Worm (Caenorhabditis elegans) whole organism, mixed stage, embryonic: ENCODE data around the gene dgtr-1.

Experiments
- M03D4.4 ChIP-seq: sonication (generic microtip); optimal IDR thresholded peaks from 2 replicates; lab custom pipeline; 2017; ENCODE audit warnings: mild to moderate bottlenecking, missing genetic modification characterization, missing compliant biosample characterization
- bed-3 ChIP-seq: fragments of 200-800 bp; sonication (Bioruptor generic); optimal IDR thresholded peaks from 3 replicates; lab custom pipeline; 2018; ENCODE audit warnings: mild to moderate bottlenecking, missing genetic modification characterization, moderate library complexity, missing compliant biosample characterization
- blmp-1 ChIP-seq: fragments of 150-350 bp; optimal IDR thresholded peaks from 2 replicates; lab custom pipeline; 2014; ENCODE audit warnings: missing biosample characterization, missing genetic modification characterization
- ceh-39 ChIP-seq: fragments of 150-350 bp; optimal IDR thresholded peaks from 2 replicates; lab custom pipeline; 2014; ENCODE audit warnings: missing biosample characterization, missing genetic modification characterization
- ces-1 ChIP-seq: fragments of 150-350 bp; optimal IDR thresholded peaks from 2 replicates; lab custom pipeline; 2014; ENCODE audit warnings: missing biosample characterization, missing genetic modification reagents, missing genetic modification characterization
- drap-1 ChIP-seq: fragments of 200-800 bp; sonication (Bioruptor generic); optimal IDR thresholded peaks from 3 replicates; lab custom pipeline; 2018; ENCODE audit warnings: mild to moderate bottlenecking, missing genetic modification characterization, missing compliant biosample characterization
- elt-1 ChIP-seq: sonication (generic microtip); optimal IDR thresholded peaks from 2 replicates; lab custom pipeline; 2017; ENCODE audit warnings: missing genetic modification characterization, mild to moderate bottlenecking, missing compliant biosample characterization, antibody characterized with exemption, moderate library complexity, borderline replicate concordance; ENCODE audit not compliant: insufficient read depth
- elt-3 ChIP-seq: fragments of 150-350 bp; optimal IDR thresholded peaks from 2 replicates; lab custom pipeline; 2014; ENCODE audit warnings: missing biosample characterization, missing genetic modification characterization
- flh-1 ChIP-seq: fragments of 200-800 bp; sonication (Bioruptor generic); optimal IDR thresholded peaks from 2 replicates; lab custom pipeline; 2018; ENCODE audit warnings: mild to moderate bottlenecking, missing genetic modification characterization, moderate library complexity, missing compliant biosample characterization
- ham-2 ChIP-seq: fragments of 200-800 bp; sonication (Bioruptor generic); optimal IDR thresholded peaks from 2 replicates; lab custom pipeline; 2018; ENCODE audit warnings: mild to moderate bottlenecking, missing genetic modification characterization, missing compliant biosample characterization
- hlh-1 ChIP-seq: fragments of 150-350 bp; optimal IDR thresholded peaks from 2 replicates; lab custom pipeline; 2014; ENCODE audit warnings: missing biosample characterization, missing genetic modification reagents, missing genetic modification characterization
- lsy-2 ChIP-seq: fragments of 150-350 bp; optimal IDR thresholded peaks from 2 replicates; lab custom pipeline; 2014; ENCODE audit warnings: missing biosample characterization, missing genetic modification characterization
- mab-5 ChIP-seq: fragments of 150-350 bp; optimal IDR thresholded peaks from 2 replicates; lab custom pipeline; 2014; ENCODE audit warnings: missing biosample characterization, missing genetic modification characterization
- mep-1 ChIP-seq: fragments of 150-350 bp; optimal IDR thresholded peaks from 2 replicates; lab custom pipeline; 2017; ENCODE audit warnings: missing biosample characterization, missing genetic modification reagents, missing genetic modification characterization, inconsistent platforms
- mls-2 ChIP-seq: sonication (generic microtip); optimal IDR thresholded peaks from 2 replicates; lab custom pipeline; 2016; ENCODE audit warnings: mild to moderate bottlenecking, missing genetic modification characterization, moderate library complexity, missing compliant biosample characterization
- nhr-237 ChIP-seq: fragments of 150-350 bp; optimal IDR thresholded peaks from 2 replicates; lab custom pipeline; 2014; ENCODE audit warnings: missing biosample characterization, missing genetic modification characterization
- nhr-28 ChIP-seq: fragments of 150-350 bp; optimal IDR thresholded peaks from 2 replicates; lab custom pipeline; 2014; ENCODE audit warnings: missing biosample characterization, missing genetic modification characterization
- nhr-76 ChIP-seq: sonication (generic microtip); optimal IDR thresholded peaks from 2 replicates; lab custom pipeline; 2017; ENCODE audit warnings: missing biosample characterization, missing genetic modification characterization
- pha-4 ChIP-seq: fragments of 150-350 bp; optimal IDR thresholded peaks from 2 replicates; lab custom pipeline; 2018; ENCODE audit warnings: missing biosample characterization, missing genetic modification reagents, missing genetic modification characterization
- sem-2 ChIP-seq: fragments of 200-800 bp; sonication (Bioruptor generic); optimal IDR thresholded peaks from 2 replicates; lab custom pipeline; 2018; ENCODE audit warnings: mild to moderate bottlenecking, missing genetic modification characterization, missing compliant biosample characterization
- snpc-4 ChIP-seq: fragments of 150-350 bp; optimal IDR thresholded peaks from 2 replicates; lab custom pipeline; 2014; ENCODE audit warnings: missing biosample characterization, missing genetic modification characterization
- sptf-1 ChIP-seq: sonication (generic microtip); optimal IDR thresholded peaks from 2 replicates; lab custom pipeline; 2017; ENCODE audit warnings: mild to moderate bottlenecking, missing genetic modification characterization, moderate library complexity, missing compliant biosample characterization
- tbx-8 ChIP-seq: fragments of 200-800 bp; sonication (Bioruptor generic); optimal IDR thresholded peaks from 2 replicates; lab custom pipeline; 2018; ENCODE audit warnings: mild to moderate bottlenecking, missing genetic modification characterization, moderate library complexity, missing compliant biosample characterization
- unc-120 ChIP-seq: sonication (generic microtip); optimal IDR thresholded peaks from 2 replicates; lab custom pipeline; 2017; ENCODE audit warnings: missing genetic modification characterization, missing compliant biosample characterization; ENCODE audit not compliant: poor library complexity, severe bottlenecking
- unc-39 ChIP-seq: fragments of 150-350 bp; optimal IDR thresholded peaks from 2 replicates; lab custom pipeline; 2014; ENCODE audit warnings: missing biosample characterization, missing genetic modification characterization
- unc-62 ChIP-seq: fragments of 150-350 bp; optimal IDR thresholded peaks from 2 replicates; lab custom pipeline; 2014; ENCODE audit warnings: missing biosample characterization, missing genetic modification reagents, missing genetic modification characterization
- zip-8 ChIP-seq: fragments of 150-350 bp; optimal IDR thresholded peaks from 2 replicates; lab custom pipeline; 2014; ENCODE audit warnings: missing biosample characterization, missing genetic modification characterization
- ztf-11 ChIP-seq: fragments of 150-350 bp; optimal IDR thresholded peaks from 2 replicates; lab custom pipeline; 2014; ENCODE audit warnings: missing biosample characterization, missing genetic modification characterization

The dgtr-1 gene

ce11 chrV:6487878-6488277 lies 9.0 kb upstream of the dgtr-1 start:
- TF ChIP-seq nhr-76 (tag; lab: Kevin White, UChicago) (no peak), nhr-237 (tag; lab: Kevin White, UChicago) (no peak), sptf-1 (tag; lab: Kevin White, UChicago) (peak; percentile 0)
- TF ChIP-seq, all 35 proteins: peak for 1

DNA sequence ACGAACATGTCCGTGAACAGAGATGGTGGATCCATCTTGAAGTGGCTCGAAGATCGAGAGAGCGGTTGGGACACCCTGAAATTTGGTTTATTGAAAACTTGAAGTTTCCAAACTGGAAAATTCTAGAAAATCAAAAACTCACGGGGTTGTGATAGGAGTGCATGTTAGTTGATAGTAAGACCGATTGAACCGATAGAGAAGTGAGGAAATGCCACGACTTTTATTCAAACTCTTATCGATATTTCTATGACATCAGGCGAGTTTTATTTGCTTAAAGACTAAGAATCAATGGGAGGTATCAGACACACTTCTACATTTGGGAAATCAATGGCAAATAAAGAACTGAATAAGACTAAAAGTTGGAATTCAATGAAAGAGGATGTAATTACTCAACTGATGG lies 8.1 kb upstream of the dgtr-1 start, which contains the start of gene lec-10:
lec-10 (minus strand) TSS at position 272 of the 400 bp plus-strand sequence.
- TF ChIP-seq mep-1 (no peak), unc-62 (GFP tag; lab: Kevin White, UChicago) (no peak), ceh-39 (tag; lab: Kevin White, UChicago) (no peak), flh-1 (no peak), ham-2 (no peak), nhr-28 (no peak), pha-4 (tag; lab: Kevin White, UChicago) (no peak)

- TF ChIP-seq ham-2 (no peak), M03D4.4 (tag; lab: Kevin White, UChicago) (no peak), mls-2 (tag; lab: Kevin White, UChicago) (no peak), pha-4 (tag; lab: Kevin White, UChicago) (no peak), bed-3 (GFP tag; lab: Kevin White, UChicago) (no peak), mab-5 (tag; lab: Kevin White, UChicago) (no peak)
- TF ChIP-seq, all 35 proteins: peak for 0
Observed at ce11 chrV:6492497-6492896, 4.4 kb upstream of the dgtr-1 start.

ce11 chrV:6493821-6494220 lies 3.1 kb upstream of the dgtr-1 start, which contains the start of gene cpt-6:
Gene cpt-6, minus strand, starts transcription at chrV:6493921.
- TF ChIP-seq elt-3 (tag; lab: Kevin White, UChicago), result no peak
- TF ChIP-seq ztf-11 (tag; lab: Kevin White, UChicago), result no peak
- no peak for TF ChIP-seq blmp-1 (tag; lab: Kevin White, UChicago)
- TF ChIP-seq lsy-2 (tag; lab: Kevin White, UChicago), result no peak
- TF ChIP-seq hlh-1 (tag; lab: Kevin White, UChicago), result no peak
- TF ChIP-seq nhr-28, result no peak
- TF ChIP-seq unc-120 (tag; lab: Kevin White, UChicago), result no peak
- no peak for TF ChIP-seq mep-1
- no peak for TF ChIP-seq bed-3 (GFP tag; lab: Kevin White, UChicago)
- TF ChIP-seq zip-8 (tag; lab: Kevin White, UChicago), result no peak

ce11 chrV:6495353-6495752 lies 1.6 kb upstream of the dgtr-1 start:
- no peak for TF ChIP-seq hlh-1 (tag; lab: Kevin White, UChicago)
- no peak for TF ChIP-seq drap-1 (GFP tag; lab: Kevin White, UChicago)
- TF ChIP-seq zip-8 (tag; lab: Kevin White, UChicago), result no peak
- no peak for TF ChIP-seq mab-5 (tag; lab: Kevin White, UChicago)
- no peak for TF ChIP-seq blmp-1 (tag; lab: Kevin White, UChicago)
- TF ChIP-seq elt-1, result no peak
- TF ChIP-seq tbx-8 (GFP tag; lab: Kevin White, UChicago), result no peak
- no peak for TF ChIP-seq mep-1
- no peak for TF ChIP-seq ceh-39 (tag; lab: Kevin White, UChicago)
- TF ChIP-seq flh-1, result no peak

DNA sequence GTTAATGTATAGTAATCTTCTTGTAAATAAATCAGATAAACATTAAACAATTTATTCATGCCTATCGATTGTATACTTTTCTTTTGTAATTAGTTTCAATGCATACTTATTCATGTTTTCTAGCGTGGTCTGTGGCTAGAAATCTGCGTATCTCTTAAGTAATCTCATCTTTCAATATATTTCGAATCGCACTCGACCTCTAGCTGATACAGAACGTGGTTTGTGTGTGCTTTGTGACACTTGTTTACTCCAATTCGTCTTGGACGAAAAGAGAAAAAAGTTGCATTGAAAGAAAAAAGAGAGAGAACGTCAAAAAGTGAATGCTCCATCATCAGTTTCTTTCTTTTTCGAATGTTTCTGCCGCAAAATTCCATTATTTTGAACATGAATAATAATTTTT lies 1.5 kb downstream of the dgtr-1 start:
- TF ChIP-seq ces-1 (GFP tag; lab: Kevin White, UChicago) (no peak), mep-1 (no peak), unc-120 (tag; lab: Kevin White, UChicago) (no peak), ztf-11 (tag; lab: Kevin White, UChicago) (no peak), unc-39 (no peak), sptf-1 (tag; lab: Kevin White, UChicago) (no peak), drap-1 (GFP tag; lab: Kevin White, UChicago) (no peak), elt-1 (no peak), ceh-39 (tag; lab: Kevin White, UChicago) (no peak), nhr-28 (no peak), sem-2 (GFP tag; lab: Kevin White, UChicago) (no peak), nhr-237 (tag; lab: Kevin White, UChicago) (no peak), flh-1 (no peak), snpc-4 (tag; lab: Kevin White, UChicago) (no peak), tbx-8 (GFP tag; lab: Kevin White, UChicago) (no peak), zip-8 (tag; lab: Kevin White, UChicago) (no peak), unc-62 (GFP tag; lab: Kevin White, UChicago) (no peak), bed-3 (GFP tag; lab: Kevin White, UChicago) (no peak)
